Worm (Caenorhabditis elegans): ENCODE results near the gene spas-1.
A peak's percentile ranks its signal among the peaks of the same experiment; 100 is the strongest.

The spas-1 gene

DNA sequence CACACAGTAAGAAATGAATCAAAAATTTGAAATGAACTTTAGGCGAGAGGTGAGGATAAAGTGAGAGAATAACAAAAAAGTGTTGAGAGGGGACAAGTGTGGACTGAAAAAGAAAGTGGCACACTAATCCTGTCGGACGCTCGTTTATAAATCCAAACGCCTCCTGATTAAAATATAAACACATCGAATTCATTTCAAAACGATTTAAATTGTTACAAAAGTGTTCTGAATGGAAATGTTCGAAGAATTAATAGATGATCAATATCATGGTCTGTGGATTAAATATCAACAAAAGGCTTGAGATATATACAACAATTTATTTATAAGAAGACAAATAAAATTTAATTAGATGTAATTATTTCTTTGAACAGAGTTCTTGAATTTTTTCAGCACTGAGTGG lies 7.5 kb upstream of the spas-1 start, which contains the start of gene B0222.11:
Gene B0222.11, minus strand, starts transcription at position 101 of the 400 bp plus-strand sequence.
- TF ChIP-seq mab-9 (GFP tag; IDR thresholded peaks at IDR 0.05), result no peak
- no peak for TF ChIP-seq fkh-10 (GFP tag; optimal IDR thresholded peaks at IDR 0.05)
- no peak for TF ChIP-seq C16A3.4 (tag; optimal IDR thresholded peaks at IDR 0.05)
- no peak for TF ChIP-seq dsc-1 (tag; optimal IDR thresholded peaks at IDR 0.05)
- TF ChIP-seq nhr-12 (tag; optimal IDR thresholded peaks at IDR 0.05), result no peak
- TF ChIP-seq nhr-84 (tag; optimal IDR thresholded peaks at IDR 0.05), result no peak
- no peak for TF ChIP-seq snpc-4 (tag; optimal IDR thresholded peaks at IDR 0.05)
- no peak for TF ChIP-seq ces-1 (GFP tag; optimal IDR thresholded peaks at IDR 0.05)
- TF ChIP-seq efl-1 (optimal IDR thresholded peaks at IDR 0.05), result no peak
- TF ChIP-seq efl-1 (GFP tag; optimal IDR thresholded peaks at IDR 0.05 in 1 of 2), result no peak

DNA sequence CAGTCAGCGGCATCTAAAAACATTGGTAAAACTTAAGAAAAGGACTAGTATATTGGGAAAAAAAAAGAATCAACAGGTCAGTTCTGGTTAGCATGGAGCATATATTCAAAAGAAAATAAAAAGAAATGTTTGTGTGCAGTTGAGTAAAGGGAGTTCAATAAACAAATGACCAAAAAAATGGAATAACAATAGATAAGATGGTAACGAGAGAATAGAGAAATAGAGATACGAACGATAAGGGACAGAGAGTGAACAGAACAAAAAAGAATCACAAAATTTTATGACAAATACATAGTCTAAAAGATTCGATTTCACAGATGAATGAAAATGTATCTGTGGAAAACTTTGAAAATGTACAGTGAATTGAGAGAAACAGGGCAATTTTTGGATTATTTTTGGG lies 2.6 kb upstream of the spas-1 start, which contains the start of gene gad-3:
Gene gad-3, minus strand, starts transcription at position 17 of the 400 bp plus-strand sequence.
- no peak for TF ChIP-seq elt-3 (tag; optimal IDR thresholded peaks at IDR 0.05)
- peak; percentile 41 for TF ChIP-seq lin-14 (GFP tag; optimal IDR thresholded peaks at IDR 0.05)
- peak; percentile 52 for TF ChIP-seq elt-2 (tag; optimal IDR thresholded peaks at IDR 0.05)
- peak; percentile 7 for TF ChIP-seq blmp-1 (tag; optimal IDR thresholded peaks at IDR 0.05)
- TF ChIP-seq fkh-8 (tag; optimal IDR thresholded peaks at IDR 0.05), result no peak
- TF ChIP-seq nhr-85 (tag), result peak; percentile 41
- no peak for TF ChIP-seq snu-23 (GFP tag; optimal IDR thresholded peaks at IDR 0.05)
- no peak for TF ChIP-seq sox-4 (tag; optimal IDR thresholded peaks at IDR 0.05)
- TF ChIP-seq pqm-1 (tag; optimal IDR thresholded peaks at IDR 0.05), result no peak
- no peak for TF ChIP-seq fkh-4 (tag; optimal IDR thresholded peaks at IDR 0.05; ENCODE audit: borderline replicate concordance)
- no peak for TF ChIP-seq fkh-10 (GFP tag; optimal IDR thresholded peaks at IDR 0.05)

DNA sequence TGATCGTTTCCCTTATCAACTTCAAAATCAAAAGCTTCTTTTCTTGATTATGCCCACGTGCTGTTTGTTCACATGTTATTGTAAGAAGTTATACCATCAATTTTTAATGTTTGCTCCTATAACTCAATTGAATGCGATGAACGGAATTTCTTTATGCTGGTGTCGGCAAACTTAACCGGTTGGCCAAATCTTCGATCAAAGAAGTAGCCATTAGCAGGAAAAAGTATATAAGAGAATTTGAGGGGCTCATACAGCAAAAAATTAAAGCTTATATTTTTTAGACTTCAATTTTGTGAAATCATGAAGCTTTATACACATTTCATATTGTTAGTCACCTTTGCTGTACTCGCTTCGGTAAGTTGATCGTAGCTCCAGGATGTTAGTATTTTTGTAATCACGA lies 1.8 kb upstream of the spas-1 start, which contains the start of gene pqn-16:
Gene pqn-16, plus strand, starts transcription at position 301 of the 400 bp plus-strand sequence.
- TF ChIP-seq snpc-4 (tag; optimal IDR thresholded peaks at IDR 0.05) (no peak), aha-1 (tag; optimal IDR thresholded peaks at IDR 0.05) (no peak), lin-14 (GFP tag; optimal IDR thresholded peaks at IDR 0.05) (no peak), mab-9 (GFP tag; IDR thresholded peaks at IDR 0.05) (no peak), hpl-2 (GFP tag; optimal IDR thresholded peaks at IDR 0.05) (no peak), fkh-4 (tag; optimal IDR thresholded peaks at IDR 0.05; ENCODE audit: borderline replicate concordance) (no peak), C16A3.4 (tag; optimal IDR thresholded peaks at IDR 0.05) (no peak)

DNA sequence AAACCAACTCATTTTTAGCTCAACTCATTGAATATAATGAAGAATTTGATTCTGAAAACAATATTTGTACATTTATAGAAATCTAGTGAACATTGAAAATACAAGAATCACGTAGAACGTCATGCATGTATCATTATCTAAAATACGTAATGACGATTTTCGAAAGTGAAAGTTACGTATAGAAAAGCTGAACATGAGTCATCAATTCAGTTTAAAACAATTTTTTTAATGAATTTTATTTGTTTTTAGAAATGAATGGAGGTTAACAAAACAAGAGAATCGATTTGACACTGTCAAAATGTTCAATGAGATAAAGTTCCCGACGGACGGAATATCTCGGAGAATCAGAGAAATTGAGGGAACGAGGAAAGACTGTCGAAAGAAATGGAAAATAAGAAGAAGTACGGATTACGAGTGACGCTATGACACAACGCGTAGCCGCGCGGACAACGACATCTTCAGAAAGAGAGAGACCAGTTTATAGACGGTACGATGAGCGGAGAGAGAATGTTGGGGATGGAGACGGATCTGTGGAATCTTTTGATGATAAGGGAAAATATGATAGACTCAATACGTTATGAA lies 6.2 kb downstream of the spas-1 start, which contains the start of gene ptr-1:
Gene ptr-1, minus strand, starts transcription at position 51 of the 582 bp plus-strand sequence.
- TF ChIP-seq mab-9 (GFP tag; IDR thresholded peaks at IDR 0.05) (no peak), Y116A8C.19 (tag; optimal IDR thresholded peaks at IDR 0.05; ENCODE audit: borderline replicate concordance) (no peak), nhr-47 (tag; optimal IDR thresholded peaks at IDR 0.05) (no peak), egl-27 (tag; optimal IDR thresholded peaks at IDR 0.05) (no peak), blmp-1 (tag; optimal IDR thresholded peaks at IDR 0.05) (peak; percentile 95), nhr-19 (GFP tag; conservative IDR thresholded peaks at IDR 0.05) (no peak), jun-1 (tag; optimal IDR thresholded peaks at IDR 0.05) (no peak), grh-1 (GFP tag; IDR thresholded peaks at IDR 0.05) (no peak), C16A3.4 (tag; optimal IDR thresholded peaks at IDR 0.05) (no peak)

DNA sequence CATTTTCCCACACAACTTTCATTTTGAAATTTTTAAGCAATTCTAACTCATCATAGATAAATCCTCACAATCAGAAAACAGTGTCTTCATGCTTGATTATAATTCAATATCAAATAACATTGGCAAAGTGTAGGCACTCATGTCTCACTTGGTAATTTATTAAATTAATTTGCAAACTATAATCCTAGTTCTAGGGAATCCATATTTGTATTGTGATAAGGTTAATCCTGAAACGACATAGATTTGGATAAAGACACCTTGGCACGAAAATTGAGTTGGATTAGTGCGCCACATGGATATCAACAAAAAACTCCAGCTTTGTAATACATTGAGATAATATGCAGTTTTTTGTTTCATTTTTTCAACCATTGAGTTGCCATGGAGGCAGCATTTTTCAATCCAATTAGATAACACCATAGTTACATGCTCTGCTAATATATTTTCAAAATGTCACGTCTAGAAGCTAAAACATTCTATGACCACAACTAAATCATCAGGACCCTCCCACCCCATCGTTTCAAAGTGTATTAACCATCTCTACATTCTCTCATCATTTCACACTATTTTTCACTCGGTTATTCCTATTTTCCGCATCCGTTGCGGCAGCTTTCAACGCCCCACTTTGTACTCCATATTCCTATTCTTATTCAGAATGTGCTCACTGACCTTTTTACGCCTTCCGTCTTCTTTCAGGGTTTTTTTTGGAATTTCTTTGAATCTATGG lies 8.3 kb downstream of the spas-1 start:
- TF ChIP-seq snu-23 (GFP tag; optimal IDR thresholded peaks at IDR 0.05) (no peak), aly-2 (tag; optimal IDR thresholded peaks at IDR 0.05) (no peak), elt-2 (tag; optimal IDR thresholded peaks at IDR 0.05) (no peak), unc-30 (tag; optimal IDR thresholded peaks at IDR 0.05) (no peak), snpc-4 (tag; optimal IDR thresholded peaks at IDR 0.05) (no peak), ceh-90 (tag; optimal IDR thresholded peaks at IDR 0.05) (no peak), mef-2 (tag; optimal IDR thresholded peaks at IDR 0.05) (no peak), unc-86 (tag; optimal IDR thresholded peaks at IDR 0.05) (no peak), sox-4 (tag; optimal IDR thresholded peaks at IDR 0.05) (no peak), pax-3 (tag; optimal IDR thresholded peaks at IDR 0.05) (peak; percentile 22), nhr-84 (tag; optimal IDR thresholded peaks at IDR 0.05) (no peak), lin-39 (tag; optimal IDR thresholded peaks at IDR 0.05) (no peak), mab-9 (GFP tag; IDR thresholded peaks at IDR 0.05) (no peak), fkh-8 (tag; optimal IDR thresholded peaks at IDR 0.05) (peak; percentile 3), nhr-12 (tag; optimal IDR thresholded peaks at IDR 0.05) (no peak), dsc-1 (tag; optimal IDR thresholded peaks at IDR 0.05) (peak; percentile 98), ceh-88 (GFP tag; IDR thresholded peaks at IDR 0.05) (no peak), rnt-1 (tag; optimal IDR thresholded peaks at IDR 0.05) (no peak), ama-1 (optimal IDR thresholded peaks at IDR 0.05) (no peak), nhr-71 (tag; optimal IDR thresholded peaks at IDR 0.05) (no peak), ceh-63 (GFP tag; optimal IDR thresholded peaks at IDR 0.05) (no peak), egl-13 (tag; optimal IDR thresholded peaks at IDR 0.05) (no peak), xbp-1 (tag; optimal IDR thresholded peaks at IDR 0.05) (no peak)

Data from whole organism, L1 larva.